Worm (Caenorhabditis elegans) whole organism, L2 larva: ENCODE measurements around the gene F41C3.11.

ENCODE experiments used
- F13H6.1 ChIP-seq: sonication (generic microtip); optimal IDR thresholded peaks from 2 replicates; lab custom pipeline; 2016; ENCODE audit warnings: missing genetic modification characterization, missing compliant biosample characterization
- R02D3.7 ChIP-seq: fragments of 150-350 bp; optimal IDR thresholded peaks from 2 replicates; lab custom pipeline; 2014; ENCODE audit warnings: missing biosample characterization, missing genetic modification characterization
- Y55F3AM.14 ChIP-seq: fragments of 200-800 bp; sonication (Bioruptor generic); optimal IDR thresholded peaks from 2 replicates; lab custom pipeline; 2018; ENCODE audit warnings: mild to moderate bottlenecking, missing genetic modification characterization, missing compliant biosample characterization
- ZK546.5 ChIP-seq: sonication (generic microtip); optimal IDR thresholded peaks from 2 replicates; lab custom pipeline; 2017; ENCODE audit warnings: missing biosample characterization, missing genetic modification characterization
- alr-1 ChIP-seq: fragments of 150-350 bp; optimal IDR thresholded peaks from 2 replicates; lab custom pipeline; 2014; ENCODE audit warnings: missing biosample characterization, missing genetic modification characterization
- aly-2 ChIP-seq: fragments of 150-350 bp; optimal IDR thresholded peaks from 2 replicates; lab custom pipeline; 2014; ENCODE audit warnings: missing biosample characterization, missing genetic modification characterization
- blmp-1 ChIP-seq: sonication (generic microtip); optimal IDR thresholded peaks from 2 replicates; lab custom pipeline; 2017; ENCODE audit warnings: missing genetic modification characterization, mild to moderate bottlenecking, missing compliant biosample characterization, antibody characterized with exemption, moderate library complexity; ENCODE audit not compliant: insufficient read depth
- ceh-16 ChIP-seq: fragments of 150-350 bp; optimal IDR thresholded peaks from 2 replicates; lab custom pipeline; 2014; ENCODE audit warnings: missing biosample characterization, missing genetic modification characterization
- ceh-82 ChIP-seq: fragments of 150-350 bp; optimal IDR thresholded peaks from 2 replicates; lab custom pipeline; 2014; ENCODE audit warnings: missing biosample characterization, missing genetic modification characterization
- crh-2 ChIP-seq: sonication (generic microtip); optimal IDR thresholded peaks from 2 replicates; lab custom pipeline; 2017; ENCODE audit warnings: missing biosample characterization, missing genetic modification characterization
- dmd-4 ChIP-seq: sonication (generic microtip); optimal IDR thresholded peaks from 2 replicates; lab custom pipeline; 2017; ENCODE audit warnings: missing biosample characterization, missing genetic modification characterization
- egl-27 ChIP-seq: sonication (generic microtip); optimal IDR thresholded peaks from 3 replicates; lab custom pipeline; 2017; ENCODE audit warnings: missing biosample characterization, missing genetic modification reagents, missing genetic modification characterization
- elt-1 ChIP-seq: fragments of 150-350 bp; optimal IDR thresholded peaks from 2 replicates; lab custom pipeline; 2014; ENCODE audit warnings: missing biosample characterization, missing genetic modification characterization
- elt-3 ChIP-seq: sonication (generic microtip); optimal IDR thresholded peaks from 2 replicates; lab custom pipeline; 2017; ENCODE audit warnings: missing biosample characterization, missing genetic modification characterization
- fos-1 ChIP-seq: fragments of 150-350 bp; optimal IDR thresholded peaks from 2 replicates; lab custom pipeline; 2014; ENCODE audit warnings: missing biosample characterization, missing genetic modification characterization
- gmeb-1 ChIP-seq: fragments of 150-350 bp; optimal IDR thresholded peaks from 2 replicates; lab custom pipeline; 2014; ENCODE audit warnings: missing biosample characterization, missing genetic modification characterization
- lin-11 ChIP-seq: fragments of 150-350 bp; sonication (generic microtip); optimal IDR thresholded peaks from 2 replicates; lab custom pipeline; 2014; ENCODE audit warnings: missing biosample characterization, missing genetic modification characterization, inconsistent platforms, mixed read lengths
- lin-13 ChIP-seq: fragments of 150-350 bp; optimal IDR thresholded peaks from 2 replicates; lab custom pipeline; 2014; ENCODE audit warnings: missing biosample characterization, missing genetic modification reagents, missing genetic modification characterization
- lin-39 ChIP-seq: fragments of 150-350 bp; optimal IDR thresholded peaks from 2 replicates; lab custom pipeline; 2014; ENCODE audit warnings: missing biosample characterization, missing genetic modification reagents, missing genetic modification characterization
- lsy-2 ChIP-seq, 2 experiments: fragments of 150-350 bp in 1 of 2; sonication (generic microtip) in 1 of 2; optimal IDR thresholded peaks; 2 replicates each; lab custom pipeline; 2014 to 2017; ENCODE audit warnings: missing biosample characterization in 2 of 2, missing genetic modification characterization in 2 of 2
- mab-5 ChIP-seq: fragments of 150-350 bp; optimal IDR thresholded peaks from 2 replicates; lab custom pipeline; 2014; ENCODE audit warnings: missing biosample characterization, missing genetic modification characterization
- mbf-1 ChIP-seq: sonication (generic microtip); optimal IDR thresholded peaks from 2 replicates; lab custom pipeline; 2017; ENCODE audit warnings: missing biosample characterization, missing genetic modification characterization
- mdl-1 ChIP-seq, 2 experiments: fragments of 150-350 bp in 1 of 2; sonication (generic microtip) in 1 of 2; optimal IDR thresholded peaks; 2 replicates each; lab custom pipeline; 2017; ENCODE audit warnings: missing biosample characterization in 2 of 2, missing genetic modification characterization in 2 of 2
- nhr-11 ChIP-seq: fragments of 150-350 bp; optimal IDR thresholded peaks from 2 replicates; lab custom pipeline; 2014; ENCODE audit warnings: missing biosample characterization, missing genetic modification characterization
- nhr-12 ChIP-seq: fragments of 150-350 bp; optimal IDR thresholded peaks from 2 replicates; lab custom pipeline; 2014; ENCODE audit warnings: missing biosample characterization, missing genetic modification characterization
- nhr-129 ChIP-seq: fragments of 150-350 bp; optimal IDR thresholded peaks from 2 replicates; lab custom pipeline; 2014; ENCODE audit warnings: missing biosample characterization, missing genetic modification characterization
- nhr-23 ChIP-seq: fragments of 150-350 bp; optimal IDR thresholded peaks from 2 replicates; lab custom pipeline; 2014; ENCODE audit warnings: missing biosample characterization, missing genetic modification reagents, missing genetic modification characterization
- nhr-237 ChIP-seq: fragments of 150-350 bp; optimal IDR thresholded peaks from 2 replicates; lab custom pipeline; 2014; ENCODE audit warnings: missing biosample characterization, missing genetic modification characterization
- nhr-25 ChIP-seq: fragments of 150-350 bp; sonication (generic microtip); optimal IDR thresholded peaks from 3 replicates; lab custom pipeline; 2014; ENCODE audit warnings: missing biosample characterization, missing genetic modification characterization
- nhr-6 ChIP-seq: fragments of 150-350 bp; optimal IDR thresholded peaks from 2 replicates; lab custom pipeline; 2014; ENCODE audit warnings: missing biosample characterization, missing genetic modification characterization
- nhr-77 ChIP-seq: fragments of 150-350 bp; optimal IDR thresholded peaks from 2 replicates; lab custom pipeline; 2014; ENCODE audit warnings: missing biosample characterization, missing genetic modification characterization
- peb-1 ChIP-seq: fragments of 150-350 bp; optimal IDR thresholded peaks from 2 replicates; lab custom pipeline; 2014; ENCODE audit warnings: missing biosample characterization, missing genetic modification characterization
- sem-4 ChIP-seq: fragments of 150-350 bp; optimal IDR thresholded peaks from 2 replicates; lab custom pipeline; 2014; ENCODE audit warnings: missing biosample characterization, missing genetic modification reagents, missing genetic modification characterization
- skn-1 ChIP-seq: sonication (generic microtip); optimal IDR thresholded peaks from 2 replicates; lab custom pipeline; 2017; ENCODE audit warnings: missing biosample characterization, missing genetic modification characterization
- sma-3 ChIP-seq: sonication (generic microtip); optimal IDR thresholded peaks from 2 replicates; lab custom pipeline; 2016; ENCODE audit warnings: missing genetic modification reagents, missing genetic modification characterization, missing compliant biosample characterization
- sma-9 ChIP-seq, 2 experiments: fragments of 150-350 bp in 1 of 2; sonication (generic microtip) in 1 of 2; optimal IDR thresholded peaks; 2 replicates each; lab custom pipeline; 2014 to 2016; ENCODE audit warnings: missing genetic modification characterization in 2 of 2, mild to moderate bottlenecking in 1 of 2, missing biosample characterization in 1 of 2, missing compliant biosample characterization in 1 of 2, missing genetic modification reagents in 1 of 2, moderate library complexity in 1 of 2
- snpc-4 ChIP-seq: fragments of 150-350 bp; optimal IDR thresholded peaks from 2 replicates; lab custom pipeline; 2014; ENCODE audit warnings: missing biosample characterization, missing genetic modification characterization
- unc-39 ChIP-seq: fragments of 150-350 bp; optimal IDR thresholded peaks from 2 replicates; lab custom pipeline; 2014; ENCODE audit warnings: missing biosample characterization, missing genetic modification characterization
- unc-55 ChIP-seq: fragments of 150-350 bp; sonication (generic microtip); optimal IDR thresholded peaks from 3 replicates; lab custom pipeline; 2014; ENCODE audit warnings: missing biosample characterization, missing genetic modification reagents, missing genetic modification characterization
- unc-62 ChIP-seq: fragments of 150-350 bp; optimal IDR thresholded peaks from 2 replicates; lab custom pipeline; 2014; ENCODE audit warnings: missing biosample characterization, missing genetic modification reagents, missing genetic modification characterization
- zag-1 ChIP-seq: fragments of 150-350 bp; optimal IDR thresholded peaks from 2 replicates; lab custom pipeline; 2014; ENCODE audit warnings: missing biosample characterization, missing genetic modification characterization
- ztf-1 ChIP-seq: fragments of 200-800 bp; sonication (Bioruptor generic); conservative IDR thresholded peaks from 2 replicates; pipeline ENCODE4 v1.3.6; 2022; ENCODE audit warnings: missing genetic modification characterization, missing compliant biosample characterization
- ztf-11 ChIP-seq: sonication (generic microtip); optimal IDR thresholded peaks from 2 replicates; lab custom pipeline; 2017; ENCODE audit warnings: missing biosample characterization, missing genetic modification characterization
- ztf-4 ChIP-seq: fragments of 150-350 bp; optimal IDR thresholded peaks from 2 replicates; lab custom pipeline; 2014; ENCODE audit warnings: missing biosample characterization, missing genetic modification characterization

F41C3.11 gene

ce11 chrII:4715676-4716075, 18.1 kb downstream of the F41C3.11 start, which contains the start of gene F41C3.8 (continued):
- TF ChIP-seq F13H6.1 (tag; lab: Kevin White, UChicago) (peak; percentile 29), elt-1 (tag; lab: Kevin White, UChicago) (no peak), blmp-1 (tag; lab: Kevin White, UChicago) (no peak), nhr-12 (tag; lab: Kevin White, UChicago) (no peak), egl-27 (tag; lab: Kevin White, UChicago) (no peak), unc-39 (tag; lab: Kevin White, UChicago) (no peak), sma-3 (GFP tag; lab: Kevin White, UChicago) (no peak), ceh-82 (tag; lab: Kevin White, UChicago) (no peak), crh-2 (tag; lab: Kevin White, UChicago) (peak; percentile 15), sma-9 (GFP tag; optimal IDR thresholded peaks at IDR 0.05; lab: Kevin White, UChicago) (no peak), sma-9 (tag; optimal IDR thresholded peaks at IDR 0.05; lab: Kevin White, UChicago) (no peak)

ce11 chrII:4710813-4711212, 22.9 kb downstream of the F41C3.11 start:
- no peak for TF ChIP-seq nhr-12 (tag; lab: Kevin White, UChicago)
- no peak for TF ChIP-seq lin-13 (GFP tag; lab: Kevin White, UChicago)
- TF ChIP-seq nhr-25 (tag; lab: Kevin White, UChicago) = no peak
- no peak for TF ChIP-seq crh-2 (tag; lab: Kevin White, UChicago)
- TF ChIP-seq unc-55 (GFP tag; lab: Kevin White, UChicago) = no peak

ce11 chrII:4710120-4710519, 23.6 kb downstream of the F41C3.11 start, which contains the start of gene tag-151:
Gene tag-151, plus strand, starts transcription at chrII:4710277.
- TF ChIP-seq nhr-25 (tag; lab: Kevin White, UChicago) (peak; percentile 3), unc-55 (GFP tag; lab: Kevin White, UChicago) (no peak), peb-1 (tag; lab: Kevin White, UChicago) (no peak), nhr-11 (tag; lab: Kevin White, UChicago) (no peak), nhr-6 (no peak), lsy-2 (tag; optimal IDR thresholded peaks at IDR 0.05; lab: Kevin White, UChicago) (peak in 1 of 2 experiments; percentile 8), skn-1 (tag; lab: Kevin White, UChicago) (no peak), ztf-4 (tag; lab: Kevin White, UChicago) (no peak)

ce11 chrII:4706359-4706871, 27.3 kb downstream of the F41C3.11 start, which contains the start of the genes F10G7.9 and tsn-1:
Gene F10G7.9, minus strand, starts transcription at chrII:4706485.
Gene tsn-1, plus strand, starts transcription at chrII:4706821.
- TF ChIP-seq aly-2 (tag; lab: Kevin White, UChicago) (no peak), nhr-6 (no peak), F13H6.1 (tag; lab: Kevin White, UChicago) (peak; percentile 35), nhr-77 (tag; lab: Kevin White, UChicago) (no peak), snpc-4 (tag; lab: Kevin White, UChicago) (no peak), mab-5 (no peak), fos-1 (peak; percentile 69), R02D3.7 (tag; lab: Kevin White, UChicago) (no peak), peb-1 (tag; lab: Kevin White, UChicago) (no peak), Y55F3AM.14 (GFP tag; lab: Kevin White, UChicago) (no peak), ztf-1 (GFP tag; lab: Robert Waterston, UW) (no peak), ZK546.5 (tag; lab: Kevin White, UChicago) (no peak), ztf-11 (no peak), gmeb-1 (tag; lab: Kevin White, UChicago) (peak; percentile 69), alr-1 (tag; lab: Kevin White, UChicago) (no peak), ceh-16 (tag; lab: Kevin White, UChicago) (no peak), ztf-4 (tag; lab: Kevin White, UChicago) (no peak), elt-3 (tag; lab: Kevin White, UChicago) (no peak), mbf-1 (tag; lab: Kevin White, UChicago) (no peak), crh-2 (tag; lab: Kevin White, UChicago) (peak; percentile 52), skn-1 (tag; lab: Kevin White, UChicago) (no peak), sma-9 (GFP tag; optimal IDR thresholded peaks at IDR 0.05; lab: Kevin White, UChicago) (peak; percentile 22), sma-9 (tag; optimal IDR thresholded peaks at IDR 0.05; lab: Kevin White, UChicago) (no peak), sma-3 (GFP tag; lab: Kevin White, UChicago) (peak; percentile 47), nhr-237 (tag; lab: Kevin White, UChicago) (no peak), sem-4 (tag; lab: Kevin White, UChicago) (no peak), mdl-1 (tag; optimal IDR thresholded peaks at IDR 0.05; lab: Kevin White, UChicago) (no peak), unc-39 (tag; lab: Kevin White, UChicago) (no peak), lin-13 (GFP tag; lab: Kevin White, UChicago) (no peak), unc-62 (no peak), nhr-23 (no peak), lin-11 (peak; percentile 45), lin-39 (no peak), nhr-129 (tag; lab: Kevin White, UChicago) (peak; percentile 29), zag-1 (tag; lab: Kevin White, UChicago) (no peak), dmd-4 (tag; lab: Kevin White, UChicago) (no peak), nhr-25 (tag; lab: Kevin White, UChicago) (peak; percentile 41), lsy-2 (tag; optimal IDR thresholded peaks at IDR 0.05; lab: Kevin White, UChicago) (peak; percentile 86 to 97), egl-27 (tag; lab: Kevin White, UChicago) (peak; percentile 23), unc-55 (GFP tag; lab: Kevin White, UChicago) (peak; percentile 67)
